Worm (Caenorhabditis elegans) whole organism, mixed stage, embryonic: ENCODE results near the gene spr-2.

Source experiments
- M03D4.4 ChIP-seq: sonication (generic microtip); optimal IDR thresholded peaks from 2 replicates; lab custom pipeline; 2017; ENCODE audit warnings: mild to moderate bottlenecking, missing genetic modification characterization, missing compliant biosample characterization
- blmp-1 ChIP-seq: fragments of 150-350 bp; optimal IDR thresholded peaks from 2 replicates; lab custom pipeline; 2014; ENCODE audit warnings: missing biosample characterization, missing genetic modification characterization
- ceh-39 ChIP-seq: fragments of 150-350 bp; optimal IDR thresholded peaks from 2 replicates; lab custom pipeline; 2014; ENCODE audit warnings: missing biosample characterization, missing genetic modification characterization
- ceh-43 ChIP-seq: fragments of 200-800 bp; sonication (Bioruptor generic); optimal IDR thresholded peaks from 2 replicates; lab custom pipeline; 2018; ENCODE audit warnings: mild to moderate bottlenecking, missing genetic modification characterization, moderate library complexity, missing compliant biosample characterization
- ces-1 ChIP-seq: fragments of 150-350 bp; optimal IDR thresholded peaks from 2 replicates; lab custom pipeline; 2014; ENCODE audit warnings: missing biosample characterization, missing genetic modification reagents, missing genetic modification characterization
- cnd-1 ChIP-seq: fragments of 200-800 bp; sonication (Bioruptor generic); optimal IDR thresholded peaks from 2 replicates; lab custom pipeline; 2018; ENCODE audit warnings: mild to moderate bottlenecking, missing genetic modification characterization, missing compliant biosample characterization
- drap-1 ChIP-seq: fragments of 200-800 bp; sonication (Bioruptor generic); optimal IDR thresholded peaks from 3 replicates; lab custom pipeline; 2018; ENCODE audit warnings: mild to moderate bottlenecking, missing genetic modification characterization, missing compliant biosample characterization
- elt-1 ChIP-seq: sonication (generic microtip); optimal IDR thresholded peaks from 2 replicates; lab custom pipeline; 2017; ENCODE audit warnings: missing genetic modification characterization, mild to moderate bottlenecking, missing compliant biosample characterization, antibody characterized with exemption, moderate library complexity, borderline replicate concordance; ENCODE audit not compliant: insufficient read depth
- flh-1 ChIP-seq: fragments of 200-800 bp; sonication (Bioruptor generic); optimal IDR thresholded peaks from 2 replicates; lab custom pipeline; 2018; ENCODE audit warnings: mild to moderate bottlenecking, missing genetic modification characterization, moderate library complexity, missing compliant biosample characterization
- ham-2 ChIP-seq: fragments of 200-800 bp; sonication (Bioruptor generic); optimal IDR thresholded peaks from 2 replicates; lab custom pipeline; 2018; ENCODE audit warnings: mild to moderate bottlenecking, missing genetic modification characterization, missing compliant biosample characterization
- hlh-1 ChIP-seq: fragments of 150-350 bp; optimal IDR thresholded peaks from 2 replicates; lab custom pipeline; 2014; ENCODE audit warnings: missing biosample characterization, missing genetic modification reagents, missing genetic modification characterization
- lin-32 ChIP-seq: fragments of 200-800 bp; sonication (Bioruptor generic); optimal IDR thresholded peaks from 2 replicates; lab custom pipeline; 2018; ENCODE audit warnings: mild to moderate bottlenecking, missing genetic modification characterization, missing compliant biosample characterization
- lsy-2 ChIP-seq: fragments of 150-350 bp; optimal IDR thresholded peaks from 2 replicates; lab custom pipeline; 2014; ENCODE audit warnings: missing biosample characterization, missing genetic modification characterization
- mab-5 ChIP-seq: fragments of 150-350 bp; optimal IDR thresholded peaks from 2 replicates; lab custom pipeline; 2014; ENCODE audit warnings: missing biosample characterization, missing genetic modification characterization
- mep-1 ChIP-seq: fragments of 150-350 bp; optimal IDR thresholded peaks from 2 replicates; lab custom pipeline; 2017; ENCODE audit warnings: missing biosample characterization, missing genetic modification reagents, missing genetic modification characterization, inconsistent platforms
- nhr-12 ChIP-seq: fragments of 150-350 bp; optimal IDR thresholded peaks from 2 replicates; lab custom pipeline; 2014; ENCODE audit warnings: missing biosample characterization, missing genetic modification characterization
- nhr-2 ChIP-seq: fragments of 150-350 bp; optimal IDR thresholded peaks from 2 replicates; lab custom pipeline; 2014; ENCODE audit warnings: missing biosample characterization, missing genetic modification characterization
- nhr-237 ChIP-seq: fragments of 150-350 bp; optimal IDR thresholded peaks from 2 replicates; lab custom pipeline; 2014; ENCODE audit warnings: missing biosample characterization, missing genetic modification characterization
- nhr-28 ChIP-seq: fragments of 150-350 bp; optimal IDR thresholded peaks from 2 replicates; lab custom pipeline; 2014; ENCODE audit warnings: missing biosample characterization, missing genetic modification characterization
- nhr-76 ChIP-seq: sonication (generic microtip); optimal IDR thresholded peaks from 2 replicates; lab custom pipeline; 2017; ENCODE audit warnings: missing biosample characterization, missing genetic modification characterization
- pha-4 ChIP-seq: fragments of 150-350 bp; optimal IDR thresholded peaks from 2 replicates; lab custom pipeline; 2018; ENCODE audit warnings: missing biosample characterization, missing genetic modification reagents, missing genetic modification characterization
- sem-2 ChIP-seq: fragments of 200-800 bp; sonication (Bioruptor generic); optimal IDR thresholded peaks from 2 replicates; lab custom pipeline; 2018; ENCODE audit warnings: mild to moderate bottlenecking, missing genetic modification characterization, missing compliant biosample characterization
- sptf-1 ChIP-seq: sonication (generic microtip); optimal IDR thresholded peaks from 2 replicates; lab custom pipeline; 2017; ENCODE audit warnings: mild to moderate bottlenecking, missing genetic modification characterization, moderate library complexity, missing compliant biosample characterization
- tbx-8 ChIP-seq: fragments of 200-800 bp; sonication (Bioruptor generic); optimal IDR thresholded peaks from 2 replicates; lab custom pipeline; 2018; ENCODE audit warnings: mild to moderate bottlenecking, missing genetic modification characterization, moderate library complexity, missing compliant biosample characterization
- unc-120 ChIP-seq: sonication (generic microtip); optimal IDR thresholded peaks from 2 replicates; lab custom pipeline; 2017; ENCODE audit warnings: missing genetic modification characterization, missing compliant biosample characterization; ENCODE audit not compliant: poor library complexity, severe bottlenecking
- unc-62 ChIP-seq: fragments of 150-350 bp; optimal IDR thresholded peaks from 2 replicates; lab custom pipeline; 2014; ENCODE audit warnings: missing biosample characterization, missing genetic modification reagents, missing genetic modification characterization
- zip-8 ChIP-seq: fragments of 150-350 bp; optimal IDR thresholded peaks from 2 replicates; lab custom pipeline; 2014; ENCODE audit warnings: missing biosample characterization, missing genetic modification characterization
- ztf-11 ChIP-seq: fragments of 150-350 bp; optimal IDR thresholded peaks from 2 replicates; lab custom pipeline; 2014; ENCODE audit warnings: missing biosample characterization, missing genetic modification characterization

The spr-2 gene

ce11 chrIV:8888525-8889026 is 2.7 kb upstream of the spr-2 start, which contains the start of gene oma-1:
TSS of gene oma-1 (plus strand) at chrIV:8888976.
- TF ChIP-seq M03D4.4 (tag; lab: Kevin White, UChicago) (no peak), nhr-76 (no peak), flh-1 (GFP tag; lab: Kevin White, UChicago) (no peak), mab-5 (tag; lab: Kevin White, UChicago) (no peak), ztf-11 (tag; lab: Kevin White, UChicago) (no peak)

ce11 chrIV:8892558-8892957 is 1.3 kb downstream of the spr-2 start, which contains the start of gene C27B7.2:
TSS of gene C27B7.2 (plus strand) at chrIV:8892858.
- TF ChIP-seq ceh-39 (tag; lab: Kevin White, UChicago) (no peak), flh-1 (GFP tag; lab: Kevin White, UChicago) (no peak), lin-32 (GFP tag; lab: Kevin White, UChicago) (no peak), nhr-12 (tag; lab: Kevin White, UChicago) (no peak), hlh-1 (tag; lab: Kevin White, UChicago) (no peak), mab-5 (tag; lab: Kevin White, UChicago) (no peak), blmp-1 (tag; lab: Kevin White, UChicago) (no peak), drap-1 (GFP tag; lab: Kevin White, UChicago) (no peak), unc-120 (tag; lab: Kevin White, UChicago) (no peak), nhr-28 (tag; lab: Kevin White, UChicago) (no peak), unc-62 (GFP tag; lab: Kevin White, UChicago) (no peak), M03D4.4 (tag; lab: Kevin White, UChicago) (no peak), elt-1 (tag; lab: Kevin White, UChicago) (no peak), ham-2 (GFP tag; lab: Kevin White, UChicago) (no peak)

- TF ChIP-seq hlh-1 (tag; lab: Kevin White, UChicago) = peak; percentile 21
- TF ChIP-seq ceh-39 (tag; lab: Kevin White, UChicago) = peak; percentile 20
- TF ChIP-seq unc-120 (tag; lab: Kevin White, UChicago) = peak; percentile 58
- no peak for TF ChIP-seq cnd-1
- no peak for TF ChIP-seq tbx-8 (GFP tag; lab: Kevin White, UChicago)
- peak; percentile 58 for TF ChIP-seq nhr-237 (tag; lab: Kevin White, UChicago)
- TF ChIP-seq nhr-28 (tag; lab: Kevin White, UChicago) = no peak
- TF ChIP-seq unc-62 (GFP tag; lab: Kevin White, UChicago) = no peak
- no peak for TF ChIP-seq zip-8 (tag; lab: Kevin White, UChicago)
- no peak for TF ChIP-seq ceh-43 (GFP tag; lab: Kevin White, UChicago)
- peak; percentile 90 for TF ChIP-seq pha-4 (tag; lab: Kevin White, UChicago)
- TF ChIP-seq blmp-1 (tag; lab: Kevin White, UChicago) = no peak
- TF ChIP-seq ces-1 (GFP tag; lab: Kevin White, UChicago) = peak; percentile 57
- no peak for TF ChIP-seq sptf-1 (tag; lab: Kevin White, UChicago)
- no peak for TF ChIP-seq drap-1 (GFP tag; lab: Kevin White, UChicago)
- peak; percentile 22 for TF ChIP-seq mep-1 (tag; lab: Kevin White, UChicago)
- peak; percentile 40 for TF ChIP-seq lsy-2 (tag; lab: Kevin White, UChicago)
Observed at ce11 chrIV:8893746-8894145, 2.5 kb downstream of the spr-2 start, which contains the start of gene rad-54.L2. TSS of gene rad-54.L2 (plus strand) at chrIV:8894077.

DNA sequence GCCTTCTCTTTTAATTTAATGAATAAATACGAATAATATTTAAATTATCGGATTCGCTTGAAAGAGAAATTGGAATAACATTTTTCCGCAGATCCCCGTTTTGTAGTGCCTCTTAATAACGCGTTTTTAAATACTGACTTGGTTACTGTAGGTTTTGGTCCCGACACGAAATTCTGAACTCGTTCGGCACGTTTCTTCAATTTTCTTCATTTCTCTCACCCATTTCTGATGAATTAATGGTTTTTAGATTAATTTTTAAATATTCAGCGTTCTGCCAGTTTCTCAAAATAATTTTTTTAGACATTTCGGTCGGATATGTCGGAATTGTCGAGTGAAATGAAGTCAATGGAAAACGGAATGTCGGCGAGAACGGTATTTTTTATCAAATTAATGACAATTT is 10.1 kb downstream of the spr-2 start, which contains the start of gene C27B7.5:
Gene C27B7.5, plus strand, starts transcription at position 301 of the 400 bp plus-strand sequence.
- TF ChIP-seq sptf-1 (tag; lab: Kevin White, UChicago) = no peak
- TF ChIP-seq, all 35 proteins: peak for 0

DNA sequence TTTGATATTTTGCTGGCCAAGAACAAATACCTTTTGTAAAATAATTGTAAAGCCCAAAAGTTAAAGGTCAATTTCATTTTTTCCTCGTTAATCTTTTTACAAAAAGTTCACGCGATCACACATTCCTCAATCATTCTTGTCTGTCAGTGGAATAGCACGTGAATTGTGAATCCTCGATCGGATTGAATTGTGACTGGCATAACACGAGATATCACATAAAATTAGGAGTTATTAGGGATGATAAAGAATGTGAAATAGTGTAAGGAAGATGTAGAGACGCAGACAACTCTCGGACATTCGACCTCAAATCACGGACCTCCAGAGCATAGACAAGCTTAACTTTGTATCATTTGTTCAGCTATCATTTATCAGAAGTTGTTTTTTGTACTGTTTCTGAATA is 14.9 kb downstream of the spr-2 start, which contains the start of gene C27B7.6:
Gene C27B7.6, minus strand, starts transcription at position 182 of the 400 bp plus-strand sequence.
- TF ChIP-seq sem-2 (GFP tag; lab: Kevin White, UChicago) = no peak
- peak; percentile 43 for TF ChIP-seq unc-62 (GFP tag; lab: Kevin White, UChicago)

DNA sequence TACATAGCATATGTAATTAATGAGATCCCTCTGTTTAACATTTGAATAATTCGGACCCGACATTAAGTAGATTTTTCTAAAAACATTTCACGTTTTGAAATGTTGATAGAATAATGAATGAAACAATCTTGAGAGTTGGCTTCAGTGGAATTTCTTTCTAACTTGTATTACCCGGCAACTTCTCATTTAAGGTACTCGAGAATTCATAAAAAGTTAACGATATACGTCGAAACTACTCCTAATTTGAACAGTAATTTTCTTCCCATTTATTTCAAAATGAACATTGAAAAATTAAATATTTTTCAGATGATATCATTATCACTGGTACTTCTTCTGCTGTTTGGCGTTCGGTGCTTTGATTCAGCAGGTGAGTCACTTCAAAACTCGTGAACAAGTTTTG is 15.5 kb downstream of the spr-2 start, which contains the start of gene C27B7.7:
Gene C27B7.7, plus strand, starts transcription at position 301 of the 400 bp plus-strand sequence.
- TF ChIP-seq nhr-76 (no peak), nhr-28 (tag; lab: Kevin White, UChicago) (no peak), unc-120 (tag; lab: Kevin White, UChicago) (no peak), nhr-2 (tag; lab: Kevin White, UChicago) (no peak), unc-62 (GFP tag; lab: Kevin White, UChicago) (no peak), mep-1 (tag; lab: Kevin White, UChicago) (no peak), blmp-1 (tag; lab: Kevin White, UChicago) (no peak), flh-1 (GFP tag; lab: Kevin White, UChicago) (no peak)
